Fruit fly (Drosophila melanogaster) whole organism: Measurements from ENCODE around the gene CG33687.

ENCODE experiments used
- CG8478 ChIP-seq: fragments of >200 bp; optimal IDR thresholded peaks from 2 replicates; lab custom pipeline; 2018; ENCODE audit warnings: inconsistent platforms
- Dll ChIP-seq: fragments of >200 bp; optimal IDR thresholded peaks from 2 replicates; lab custom pipeline; 2017
- EcR ChIP-seq, 2 experiments: fragments of >200 bp; optimal IDR thresholded peaks; 2 replicates each; lab custom pipeline; 2017; ENCODE audit warnings: missing biosample characterization in 2 of 2, missing genetic modification characterization in 2 of 2, missing genetic modification reagents in 2 of 2
- pan ChIP-seq: fragments of >200 bp; optimal IDR thresholded peaks from 2 replicates; lab custom pipeline; 2017
- psq ChIP-seq: fragments of >200 bp; optimal IDR thresholded peaks from 2 replicates; lab custom pipeline; 2017
- usp ChIP-seq: fragments of >200 bp; optimal IDR thresholded peaks from 2 replicates; lab custom pipeline; 2017; ENCODE audit warnings: missing biosample characterization, missing genetic modification characterization, mixed read lengths

DNA sequence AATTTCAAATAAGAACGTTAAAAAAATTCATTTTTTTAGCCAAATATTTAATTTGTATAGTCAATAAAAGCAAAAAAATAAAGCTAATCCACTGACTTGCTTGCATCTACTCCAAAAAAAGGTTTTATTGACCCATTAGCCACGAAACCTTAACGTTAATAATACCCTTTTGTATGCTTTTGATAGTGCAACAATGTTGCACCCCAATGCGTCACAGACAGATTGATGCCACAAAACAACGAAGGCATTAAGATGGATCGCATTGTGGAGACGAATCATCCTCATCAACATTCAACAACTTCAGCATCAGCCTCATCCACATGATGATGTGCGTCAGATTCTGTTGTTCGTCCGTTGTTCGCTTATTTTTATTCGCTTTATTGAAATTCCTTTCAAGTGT lies 17.7 kb downstream of the CG33687 start:
- TF ChIP-seq CG8478 = no peak
- no peak for TF ChIP-seq pan (lab: Kevin White, UChicago)
- no peak for TF ChIP-seq Dll (lab: Kevin White, UChicago)
- no peak for TF ChIP-seq EcR (GFP tag; optimal IDR thresholded peaks at IDR 0.05; lab: Kevin White, UChicago)
- TF ChIP-seq usp (GFP tag; lab: Kevin White, UChicago) = no peak
- TF ChIP-seq psq (lab: Kevin White, UChicago) = no peak
